Worm (Caenorhabditis elegans) whole organism, L2 larva: Measurements from ENCODE around the gene C08E8.9.

Source experiments
- R02D3.7 ChIP-seq: fragments of 150-350 bp; optimal IDR thresholded peaks from 2 replicates; lab custom pipeline; 2014; ENCODE audit warnings: missing biosample characterization, missing genetic modification characterization
- ama-1 ChIP-seq: fragments of 150-350 bp; optimal IDR thresholded peaks from 2 replicates; lab custom pipeline; 2018; ENCODE audit warnings: inconsistent platforms
- lin-11 ChIP-seq: fragments of 150-350 bp; sonication (generic microtip); optimal IDR thresholded peaks from 2 replicates; lab custom pipeline; 2014; ENCODE audit warnings: missing biosample characterization, missing genetic modification characterization, inconsistent platforms, mixed read lengths

DNA sequence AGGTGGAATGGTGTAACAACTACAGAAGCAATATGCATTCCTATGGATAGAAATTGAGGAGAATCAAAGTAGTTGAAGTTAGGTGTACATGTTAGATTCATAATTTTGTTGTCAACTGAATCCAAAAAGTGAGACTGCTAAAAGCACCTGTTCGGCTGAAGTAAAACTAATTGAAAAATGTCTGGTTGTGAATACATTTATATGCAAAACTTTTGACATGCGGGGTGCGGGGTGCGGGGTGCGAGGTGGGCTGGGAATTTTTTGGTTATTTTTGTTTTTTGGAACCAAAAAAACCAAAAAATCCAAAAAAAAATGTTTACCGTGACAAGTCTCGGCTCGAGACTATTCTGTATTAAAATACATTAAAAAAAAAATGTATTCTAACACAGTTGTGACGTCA, 45.5 kb downstream of the C08E8.9 start, which contains the start of gene srh-207:
- TF ChIP-seq R02D3.7 (tag; lab: Kevin White, UChicago) (no peak), ama-1 (lab: Kevin White, UChicago) (no peak), lin-11 (no peak)
